Fruit fly (Drosophila melanogaster): ENCODE data around the gene CG34426.

Gene CG34426

dm6 chr3L:8826038-8826437, 23.8 kb downstream of the CG34426 start (continued):
- TF ChIP-seq crol (GFP tag; IDR thresholded peaks at IDR 0.05) (peak; percentile 22; the same call in 1 of the 2 replicates), CG17802 (tag; optimal IDR thresholded peaks at IDR 0.05) (peak; percentile 13), CG13123 (GFP tag; optimal IDR thresholded peaks at IDR 0.05) (no peak), CG31224 (GFP tag; IDR thresholded peaks at IDR 0.05) (no peak), H15 (GFP tag; IDR thresholded peaks at IDR 0.05) (no peak), sens (GFP tag) (no peak), tap (tag; optimal IDR thresholded peaks at IDR 0.05) (no peak), Xbp1 (GFP tag; optimal IDR thresholded peaks at IDR 0.05) (no peak), so (GFP tag; IDR thresholded peaks at IDR 0.05) (0 out of 3 replicates have a peak, but pooled peaks have one; percentile 29), Med (GFP tag) (peak; percentile 4), CG6791 (GFP tag; IDR thresholded peaks at IDR 0.05; ENCODE audit: partially characterized antibody) (0 out of 3 replicates have a peak, but pooled peaks have one; percentile 31), bcd (GFP tag; optimal IDR thresholded peaks at IDR 0.05) (no peak), Jarid2 (GFP tag; optimal IDR thresholded peaks at IDR 0.05) (no peak)

- TF ChIP-seq CG17186 (GFP tag; optimal IDR thresholded peaks at IDR 0.05) (no peak), CG10979 (tag; optimal IDR thresholded peaks at IDR 0.05) (peak; percentile 26), CkIIα-i1 (GFP tag; IDR thresholded peaks at IDR 0.05) (no peak), caup (GFP tag; optimal IDR thresholded peaks at IDR 0.05; ENCODE audit: severe bottlenecking) (peak; percentile 56), chinmo (GFP tag; IDR thresholded peaks at IDR 0.05; ENCODE audit: partially characterized antibody) (peak; percentile 88), odd (GFP tag; optimal IDR thresholded peaks at IDR 0.05) (peak; percentile 44), HLH4C (GFP tag; IDR thresholded peaks at IDR 0.05; ENCODE audit: partially characterized antibody) (peak; percentile 50), Fer1 (GFP tag; optimal IDR thresholded peaks at IDR 0.05) (peak; percentile 15), CG42726 (GFP tag; IDR thresholded peaks at IDR 0.05; ENCODE audit: partially characterized antibody) (peak; percentile 85), CG10543 (GFP tag; optimal IDR thresholded peaks at IDR 0.05) (peak; percentile 73), pan (optimal IDR thresholded peaks at IDR 0.05) (no peak), pan (GFP tag; optimal IDR thresholded peaks at IDR 0.05 in 1 of 2, IDR thresholded peaks at IDR 0.05 in 1 of 2) (peak in 1 of 2 experiments; percentile 64), CG12219 (GFP tag; optimal IDR thresholded peaks at IDR 0.05) (peak; percentile 19), NfI (GFP tag; optimal IDR thresholded peaks at IDR 0.05) (no peak), Deaf1 (tag; optimal IDR thresholded peaks at IDR 0.05) (peak; percentile 100), kni (GFP tag; optimal IDR thresholded peaks at IDR 0.05) (peak; percentile 56), CG11456 (GFP tag; IDR thresholded peaks at IDR 0.05) (no peak), CG4360 (GFP tag; IDR thresholded peaks at IDR 0.05) (peak; percentile 48; the same call in 1 of the 2 replicates), her (GFP tag; optimal IDR thresholded peaks at IDR 0.05) (peak; percentile 31), CG7839 (tag; optimal IDR thresholded peaks at IDR 0.05) (peak; percentile 44), CG31365 (tag; optimal IDR thresholded peaks at IDR 0.05) (no peak), gcm (GFP tag; optimal IDR thresholded peaks at IDR 0.05) (peak; percentile 34), abd-A (tag; optimal IDR thresholded peaks at IDR 0.05) (peak; percentile 56), Adf1 (GFP tag; IDR thresholded peaks at IDR 0.05) (peak; percentile 35; the same call in 1 of the 2 replicates), CG7372 (GFP tag; IDR thresholded peaks at IDR 0.05) (peak; percentile 67; the same call in 1 of the 2 replicates), CG4282 (GFP tag; optimal IDR thresholded peaks at IDR 0.05) (peak; percentile 63), CG17328 (GFP tag; IDR thresholded peaks at IDR 0.05) (no peak), D19A (tag; optimal IDR thresholded peaks at IDR 0.05) (peak; percentile 11), mld (GFP tag; IDR thresholded peaks at IDR 0.05; ENCODE audit: partially characterized antibody) (no peak; the same call in 2 of the 3 replicates), CG2875 (GFP tag; optimal IDR thresholded peaks at IDR 0.05) (peak; percentile 9), hth (optimal IDR thresholded peaks at IDR 0.05) (no peak), yki (optimal IDR thresholded peaks at IDR 0.05) (peak; percentile 64), HmgD (GFP tag; optimal IDR thresholded peaks at IDR 0.05) (peak; percentile 13), stc (GFP tag; IDR thresholded peaks at IDR 0.05) (peak; percentile 34; the same call in 1 of the 2 replicates), CG11560 (tag; IDR thresholded peaks at IDR 0.05) (no peak), Drgx (GFP tag; IDR thresholded peaks at IDR 0.05) (peak; percentile 63)
Observed at dm6 chr3L:8827133-8827867, 25.0 kb downstream of the CG34426 start, which contains the start of gene dally. Gene dally (plus strand): TSS chr3L:8827505.

All from whole organism, embryonic.